Fruit fly (Drosophila melanogaster) whole organism, wandering third instar larva: ENCODE measurements around the gene PIG-H.

Experiments
- Abd-B ChIP-seq: fragments of >200 bp; optimal IDR thresholded peaks from 2 replicates; lab custom pipeline; 2017; ENCODE audit warnings: missing biosample characterization, missing genetic modification characterization
- CG32264 ChIP-seq: fragments of 200-800 bp; sonication (Bioruptor generic); optimal IDR thresholded peaks from 2 replicates; lab custom pipeline; 2016; ENCODE audit warnings: missing biosample characterization, missing genetic modification characterization
- Hnf4 ChIP-seq: fragments of 200-800 bp; sonication (Bioruptor generic); optimal IDR thresholded peaks from 2 replicates; lab custom pipeline; 2016; ENCODE audit warnings: missing biosample characterization, mild to moderate bottlenecking, missing genetic modification characterization
- OdsH ChIP-seq: fragments of 200-800 bp; sonication (Bioruptor generic); optimal IDR thresholded peaks from 2 replicates; lab custom pipeline; 2016; ENCODE audit warnings: missing biosample characterization, mild to moderate bottlenecking, missing genetic modification characterization
- Sp1 ChIP-seq: fragments of 200-800 bp; sonication (Bioruptor generic); optimal IDR thresholded peaks from 3 replicates; lab custom pipeline; 2019; ENCODE audit warnings: missing biosample characterization, mild to moderate bottlenecking, missing genetic modification characterization, moderate library complexity
- brk ChIP-seq: fragments of 200-800 bp; sonication (Bioruptor generic); optimal IDR thresholded peaks from 2 replicates; lab custom pipeline; 2016; ENCODE audit warnings: missing biosample characterization, mild to moderate bottlenecking, missing genetic modification characterization
- dl ChIP-seq, 2 experiments: fragments of 175-275, 200-275 bp in 1 of 2; fragments of 200-275 bp in 1 of 2; sonication (Bioruptor generic); optimal IDR thresholded peaks; lab custom pipeline; 2018; ENCODE audit warnings: mild to moderate bottlenecking in 2 of 2, missing biosample characterization in 2 of 2, missing genetic modification characterization in 2 of 2, moderate library complexity in 2 of 2; ENCODE audit not compliant: partially characterized antibody in 2 of 2, insufficient read depth in 1 of 2
- dmrt93B ChIP-seq: fragments of 200-800 bp; sonication (Bioruptor generic); optimal IDR thresholded peaks from 2 replicates; lab custom pipeline; 2018; ENCODE audit warnings: missing biosample characterization, mild to moderate bottlenecking, missing genetic modification characterization
- fru ChIP-seq: fragments of 200-800 bp; sonication (Bioruptor generic); optimal IDR thresholded peaks from 3 replicates; lab custom pipeline; 2016; ENCODE audit warnings: missing biosample characterization, mild to moderate bottlenecking, missing genetic modification characterization
- lola ChIP-seq: fragments of >200 bp; optimal IDR thresholded peaks from 2 replicates; lab custom pipeline; 2017; ENCODE audit warnings: missing biosample characterization, missing genetic modification characterization
- psq ChIP-seq: fragments of 200-800 bp; sonication (Bioruptor generic); optimal IDR thresholded peaks from 3 replicates; lab custom pipeline; 2017; ENCODE audit warnings: missing biosample characterization, mild to moderate bottlenecking, missing genetic modification characterization, moderate library complexity
- rgr ChIP-seq: fragments of 200-800 bp; sonication (Bioruptor generic); optimal IDR thresholded peaks from 3 replicates; lab custom pipeline; 2016; ENCODE audit warnings: missing biosample characterization, mild to moderate bottlenecking, missing genetic modification characterization
- sage ChIP-seq: fragments of 200-800 bp; sonication (Bioruptor generic); optimal IDR thresholded peaks from 2 replicates; lab custom pipeline; 2016; ENCODE audit warnings: missing biosample characterization, mild to moderate bottlenecking, missing genetic modification characterization

dm6 chr3R:7977011-7977925 lies 22.4 kb upstream of the PIG-H start:
- TF ChIP-seq lola (GFP tag; lab: Kevin White, UChicago) (no peak), CG32264 (GFP tag; lab: Kevin White, UChicago) (no peak), rgr (GFP tag; lab: Kevin White, UChicago) (peak; percentile 28), brk (GFP tag; lab: Kevin White, UChicago) (no peak), psq (GFP tag; lab: Kevin White, UChicago) (no peak), sage (GFP tag; lab: Kevin White, UChicago) (no peak), dmrt93B (no peak), Abd-B (GFP tag; lab: Kevin White, UChicago) (no peak), fru (GFP tag; lab: Kevin White, UChicago) (no peak), Sp1 (GFP tag; lab: Kevin White, UChicago) (peak; percentile 34), dl (GFP tag; optimal IDR thresholded peaks at IDR 0.05; lab: Kevin White, UChicago; ENCODE audit: insufficient read depth in 1 of 2, partially characterized antibody in 2 of 2) (no peak), OdsH (GFP tag; lab: Kevin White, UChicago) (peak; percentile 7), Hnf4 (GFP tag; lab: Kevin White, UChicago) (peak; percentile 56)
